Fruit fly (Drosophila melanogaster): ENCODE measurements around the gene nocte.

Gene nocte

dm6 chrX:10486144-10487030 lies 11.9 kb upstream of the nocte start (continued):
- TF ChIP-seq CG17829 (tag; optimal IDR thresholded peaks at IDR 0.05): peak; percentile 6
- peak; percentile 62 for TF ChIP-seq fd3F (GFP tag; optimal IDR thresholded peaks at IDR 0.05)
- 0 out of 3 replicates have a peak, but pooled peaks have one; percentile 44 for TF ChIP-seq H15 (GFP tag; IDR thresholded peaks at IDR 0.05)
- TF ChIP-seq GATAe (GFP tag; conservative IDR thresholded peaks at IDR 0.05): no peak
- TF ChIP-seq Six4 (GFP tag; optimal IDR thresholded peaks at IDR 0.05): peak; percentile 20
- TF ChIP-seq lmd (GFP tag; IDR thresholded peaks at IDR 0.05): peak; percentile 67
- peak; percentile 55 for TF ChIP-seq CG6689 (GFP tag; IDR thresholded peaks at IDR 0.05)
- TF ChIP-seq tgo (GFP tag; IDR thresholded peaks at IDR 0.05): peak; percentile 47; the same call in 1 of the 3 replicates
- TF ChIP-seq CG13123 (GFP tag; optimal IDR thresholded peaks at IDR 0.05): no peak
- peak; percentile 71 for TF ChIP-seq CG10209 (GFP tag; optimal IDR thresholded peaks at IDR 0.05)
- no peak for TF ChIP-seq CG11560 (tag; IDR thresholded peaks at IDR 0.05)
- TF ChIP-seq shn (GFP tag; optimal IDR thresholded peaks at IDR 0.05): peak; percentile 52
- TF ChIP-seq Dip3 (GFP tag; optimal IDR thresholded peaks at IDR 0.05): peak; percentile 35
- TF ChIP-seq jing (GFP tag; optimal IDR thresholded peaks at IDR 0.05): peak; percentile 1
- peak; percentile 55 for TF ChIP-seq CG4328 (GFP tag; optimal IDR thresholded peaks at IDR 0.05)
- no peak for TF ChIP-seq rib (GFP tag; IDR thresholded peaks at IDR 0.05)
- TF ChIP-seq toy (GFP tag; IDR thresholded peaks at IDR 0.05): 0 out of 2 replicates have a peak, but pooled peaks have one; percentile 37
- no peak for TF ChIP-seq CG7745 (tag; optimal IDR thresholded peaks at IDR 0.05)
- TF ChIP-seq sob (GFP tag; IDR thresholded peaks at IDR 0.05): peak; percentile 63
- TF ChIP-seq CG15514 (GFP tag; optimal IDR thresholded peaks at IDR 0.05): peak; percentile 63
- TF ChIP-seq CG32532 (GFP tag; IDR thresholded peaks at IDR 0.05): peak; percentile 72
- TF ChIP-seq dysf (GFP tag; IDR thresholded peaks at IDR 0.05): peak; percentile 75
- TF ChIP-seq CG8478 (optimal IDR thresholded peaks at IDR 0.05): no peak
- no peak for TF ChIP-seq CG6175 (GFP tag; IDR thresholded peaks at IDR 0.05)
- peak; percentile 6 for TF ChIP-seq CG7987 (GFP tag; optimal IDR thresholded peaks at IDR 0.05)
- TF ChIP-seq CG15696 (tag; optimal IDR thresholded peaks at IDR 0.05): no peak
- TF ChIP-seq CG7963 (GFP tag; IDR thresholded peaks at IDR 0.05; ENCODE audit: partially characterized antibody): no peak
- 0 out of 2 replicates have a peak, but pooled peaks have one; percentile 8 for TF ChIP-seq CG17328 (GFP tag; IDR thresholded peaks at IDR 0.05)
- TF ChIP-seq CG18619 (GFP tag; optimal IDR thresholded peaks at IDR 0.05): peak; percentile 38
- no peak for TF ChIP-seq z (GFP tag; IDR thresholded peaks at IDR 0.05)
- peak; percentile 44 for TF ChIP-seq grn (GFP tag; optimal IDR thresholded peaks at IDR 0.05)
- TF ChIP-seq Rfx (GFP tag; IDR thresholded peaks at IDR 0.05): peak; percentile 70
- peak; percentile 62 for TF ChIP-seq Sox100B (GFP tag; optimal IDR thresholded peaks at IDR 0.05)
- TF ChIP-seq Xbp1 (GFP tag; optimal IDR thresholded peaks at IDR 0.05): peak; percentile 48
- no peak for TF ChIP-seq trh (GFP tag; optimal IDR thresholded peaks at IDR 0.05)
- TF ChIP-seq HLH54F (GFP tag; optimal IDR thresholded peaks at IDR 0.05): peak; percentile 13
- 0 out of 2 replicates have a peak, but pooled peaks have one; percentile 14 for TF ChIP-seq inv (GFP tag; IDR thresholded peaks at IDR 0.05; ENCODE audit: partially characterized antibody)
- TF ChIP-seq so (GFP tag; IDR thresholded peaks at IDR 0.05): 0 out of 3 replicates have a peak, but pooled peaks have one; percentile 18
- TF ChIP-seq hbn (GFP tag; IDR thresholded peaks at IDR 0.05; ENCODE audit: partially characterized antibody): no peak
- TF ChIP-seq ewg (GFP tag; optimal IDR thresholded peaks at IDR 0.05): peak; percentile 15
- TF ChIP-seq B-H2 (GFP tag; optimal IDR thresholded peaks at IDR 0.05): peak; percentile 18
- TF ChIP-seq odd (GFP tag; optimal IDR thresholded peaks at IDR 0.05): peak; percentile 49
- peak; percentile 61 for TF ChIP-seq CG8924 (tag; optimal IDR thresholded peaks at IDR 0.05)
- peak; percentile 65 for TF ChIP-seq org-1 (GFP tag; optimal IDR thresholded peaks at IDR 0.05)
- peak; percentile 73 for TF ChIP-seq Oli (tag; optimal IDR thresholded peaks at IDR 0.05)
- peak; percentile 30 for TF ChIP-seq fd96Cb (tag; optimal IDR thresholded peaks at IDR 0.05)
- peak; percentile 14 for TF ChIP-seq CG1602 (GFP tag; optimal IDR thresholded peaks at IDR 0.05)
- peak; percentile 60 for TF ChIP-seq CG15011 (GFP tag; optimal IDR thresholded peaks at IDR 0.05)
- peak; percentile 48 to 60 for TF ChIP-seq Pdp1 (GFP tag; optimal IDR thresholded peaks at IDR 0.05)
